Worm (Caenorhabditis elegans): ENCODE data around the gene math-19.
"Not testable (repeated sequence)": the region's sequence is repeated elsewhere in the genome, so short reads cannot be mapped to it uniquely, and the experiment has no call there.

The math-19 gene

ce11 chrII:1993738-1994137, 4.9 kb upstream of the math-19 start, which contains the start of gene math-21:
Gene math-21 (plus strand): TSS chrII:1994038.
- TF ChIP-seq egl-27 (tag; optimal IDR thresholded peaks at IDR 0.05) (no peak), ztf-11 (tag; optimal IDR thresholded peaks at IDR 0.05) (no peak), nhr-23 (tag; optimal IDR thresholded peaks at IDR 0.05) (no peak), ama-1 (optimal IDR thresholded peaks at IDR 0.05) (no peak), mab-5 (tag; optimal IDR thresholded peaks at IDR 0.05) (no peak), nhr-10 (tag; optimal IDR thresholded peaks at IDR 0.05) (no peak), sma-3 (GFP tag; optimal IDR thresholded peaks at IDR 0.05) (no peak), mdl-1 (tag; optimal IDR thresholded peaks at IDR 0.05) (no peak), lin-11 (tag; optimal IDR thresholded peaks at IDR 0.05) (no peak), lsy-2 (tag; optimal IDR thresholded peaks at IDR 0.05) (no peak), Y55F3AM.14 (GFP tag; optimal IDR thresholded peaks at IDR 0.05) (no peak), nhr-77 (tag; optimal IDR thresholded peaks at IDR 0.05) (no peak), nhr-237 (tag; optimal IDR thresholded peaks at IDR 0.05) (no peak), peb-1 (tag; optimal IDR thresholded peaks at IDR 0.05) (no peak), lin-13 (GFP tag; optimal IDR thresholded peaks at IDR 0.05) (no peak)

DNA sequence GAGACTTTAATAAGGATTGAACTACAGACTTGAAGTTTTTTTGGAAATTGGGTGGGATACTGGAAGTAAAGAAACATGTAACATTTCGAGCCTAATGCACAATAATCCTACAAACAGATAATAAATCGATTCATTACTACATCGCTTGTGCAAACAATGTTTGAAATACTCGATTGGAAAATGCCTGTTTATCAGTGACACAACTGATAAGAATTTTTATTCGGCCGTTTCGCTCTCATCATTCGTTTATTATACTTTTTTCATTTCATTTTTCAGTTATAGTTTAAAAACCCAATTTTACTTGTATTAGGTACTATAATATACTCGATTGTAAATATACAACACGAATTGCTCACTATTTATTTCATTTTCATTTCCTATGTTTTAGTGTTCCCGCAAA, 2.9 kb upstream of the math-19 start:
- TF ChIP-seq gmeb-1 (tag; optimal IDR thresholded peaks at IDR 0.05): peak; percentile 6
- TF ChIP-seq sma-9 (GFP tag; optimal IDR thresholded peaks at IDR 0.05): no peak
- TF ChIP-seq sma-9 (tag; optimal IDR thresholded peaks at IDR 0.05): no peak
- TF ChIP-seq mdl-1 (tag; optimal IDR thresholded peaks at IDR 0.05): no peak
- no peak for TF ChIP-seq zag-1 (tag; optimal IDR thresholded peaks at IDR 0.05)
- TF ChIP-seq elt-1 (tag; optimal IDR thresholded peaks at IDR 0.05): no peak
- peak; percentile 89 for TF ChIP-seq fos-1 (tag; optimal IDR thresholded peaks at IDR 0.05)
- TF ChIP-seq nhr-129 (tag; optimal IDR thresholded peaks at IDR 0.05): no peak
- TF ChIP-seq skn-1 (tag; optimal IDR thresholded peaks at IDR 0.05): no peak
- no peak for TF ChIP-seq nhr-10 (tag; optimal IDR thresholded peaks at IDR 0.05)

DNA sequence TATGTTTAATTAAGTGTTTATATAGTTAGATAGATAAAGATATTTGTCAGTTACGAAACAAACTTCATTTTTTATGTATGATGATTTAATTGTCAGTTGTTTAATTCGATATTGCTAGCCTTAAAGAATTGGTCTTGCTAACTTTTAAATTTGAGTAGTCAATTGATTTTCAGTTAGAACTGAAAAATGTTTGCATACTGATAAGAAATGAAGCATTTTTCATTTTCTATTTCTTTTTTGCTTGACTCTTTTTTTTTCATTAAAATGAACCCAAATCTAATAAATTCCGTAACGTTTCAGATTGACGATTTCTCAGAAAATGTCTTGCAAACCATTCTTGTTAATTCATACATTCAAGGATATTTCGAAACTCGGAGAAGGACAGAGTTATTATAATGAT, 2.4 kb upstream of the math-19 start, which contains the start of gene math-20:
math-20 (plus strand) TSS at position 301 of the 400 bp plus-strand sequence.
- TF ChIP-seq nhr-11 (tag; optimal IDR thresholded peaks at IDR 0.05) (no peak), unc-55 (GFP tag; optimal IDR thresholded peaks at IDR 0.05) (no peak), nhr-21 (tag; optimal IDR thresholded peaks at IDR 0.05) (no peak)

DNA sequence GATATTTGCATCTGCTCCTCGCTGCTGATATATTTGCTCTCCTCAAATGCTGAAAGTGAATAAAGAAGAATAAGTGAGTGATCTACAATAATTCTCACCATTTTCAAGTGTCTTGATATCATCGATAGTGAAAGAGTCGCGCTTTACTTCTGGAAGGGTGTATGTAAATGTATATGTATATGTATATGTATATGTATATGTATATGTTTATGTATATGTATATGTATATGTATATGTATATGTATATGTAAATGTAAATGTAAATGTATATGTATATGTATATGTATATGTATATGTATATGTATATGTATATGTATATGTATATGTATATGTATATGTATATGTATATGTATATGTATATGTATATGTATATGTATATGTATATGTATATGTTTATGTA, 2.1 kb downstream of the math-19 start, which contains the start of gene ceh-84:
ceh-84 (minus strand) TSS at position 101 of the 400 bp plus-strand sequence.
- TF ChIP-seq ztf-11, mbf-1, elt-1 (tag; optimal IDR thresholded peaks at IDR 0.05): not testable (repeated sequence)

DNA sequence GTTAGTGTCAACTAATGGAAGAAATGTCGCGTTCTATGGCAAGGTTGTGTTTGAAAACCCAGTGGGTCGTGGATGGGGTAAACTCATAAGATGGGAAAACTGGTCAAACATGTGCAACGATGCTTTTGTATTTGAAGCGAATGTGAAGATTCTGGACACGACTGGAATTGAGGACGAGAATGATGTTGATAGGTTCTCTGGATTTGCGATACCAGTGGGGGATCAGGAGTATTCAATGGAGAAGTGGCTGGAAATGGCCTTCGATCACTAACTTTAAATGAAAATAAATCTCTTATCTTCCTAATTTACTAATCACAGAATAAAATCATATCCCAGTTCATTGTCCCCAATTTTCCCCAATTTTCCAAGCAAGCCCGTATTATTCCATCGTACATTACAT, 12.5 kb downstream of the math-19 start:
- no peak for TF ChIP-seq ama-1 (optimal IDR thresholded peaks at IDR 0.05)
- no peak for TF ChIP-seq unc-39 (tag; optimal IDR thresholded peaks at IDR 0.05)
- TF ChIP-seq nhr-23 (tag; optimal IDR thresholded peaks at IDR 0.05): no peak
- no peak for TF ChIP-seq lsy-2 (tag; optimal IDR thresholded peaks at IDR 0.05)
- TF ChIP-seq Y55F3AM.14 (GFP tag; optimal IDR thresholded peaks at IDR 0.05): no peak
- no peak for TF ChIP-seq mbf-1 (tag; optimal IDR thresholded peaks at IDR 0.05)
- no peak for TF ChIP-seq mab-5 (tag; optimal IDR thresholded peaks at IDR 0.05)
- TF ChIP-seq fos-1 (tag; optimal IDR thresholded peaks at IDR 0.05): no peak

- TF ChIP-seq fos-1 (tag; optimal IDR thresholded peaks at IDR 0.05) (no peak), elt-1 (tag; optimal IDR thresholded peaks at IDR 0.05) (no peak)
Measured at ce11 chrII:2012698-2013097, 14.0 kb downstream of the math-19 start, which contains the start of gene F59H6.15. Gene F59H6.15 (plus strand): TSS chrII:2012998.

DNA sequence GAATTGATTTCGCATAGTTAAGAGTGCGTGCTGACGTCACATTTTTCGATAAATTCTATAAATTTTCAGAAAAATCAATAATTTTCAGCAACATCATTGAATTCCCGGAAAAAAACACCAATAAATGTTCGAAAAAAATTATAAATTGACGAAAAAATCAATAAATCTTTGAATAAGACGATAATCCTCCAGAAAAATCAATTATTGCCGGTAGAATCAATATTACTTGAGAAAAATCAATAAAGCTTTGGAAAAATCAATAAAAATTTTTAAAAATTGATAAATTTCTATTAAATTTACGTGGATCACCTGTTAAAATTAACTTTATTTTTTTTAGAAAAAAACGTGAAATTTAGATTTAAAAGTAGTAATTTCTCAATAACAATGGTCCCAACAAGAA, 15.2 kb downstream of the math-19 start:
- TF ChIP-seq egl-27 (tag; optimal IDR thresholded peaks at IDR 0.05) (no peak), nhr-21 (tag; optimal IDR thresholded peaks at IDR 0.05) (no peak), unc-62 (GFP tag; optimal IDR thresholded peaks at IDR 0.05) (no peak), ZK546.5 (tag; optimal IDR thresholded peaks at IDR 0.05) (no peak), lin-11 (tag; optimal IDR thresholded peaks at IDR 0.05) (no peak)
